Worm (Caenorhabditis elegans): ENCODE data around the gene T01C8.2.
A peak's percentile ranks its signal among the peaks of the same experiment; 100 is the strongest.

DNA sequence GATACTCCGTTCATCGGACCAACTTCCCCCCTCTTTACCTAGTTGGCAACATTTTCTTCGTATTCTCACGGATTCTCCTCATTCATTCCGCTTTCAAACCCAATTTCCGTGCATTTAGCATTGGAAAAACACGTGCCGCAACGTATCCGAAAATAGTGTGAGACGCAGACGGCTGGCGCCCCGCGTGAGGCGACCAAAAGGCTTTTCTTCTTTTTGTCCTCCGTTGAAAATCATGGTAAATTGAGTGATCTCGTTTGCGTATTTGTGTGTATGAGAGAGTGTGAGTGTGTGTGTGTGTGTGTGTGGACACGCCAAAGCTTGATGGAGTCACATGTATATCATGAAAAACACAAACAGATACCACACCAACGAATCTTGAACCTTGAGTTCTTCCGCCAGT, 10.6 kb downstream of the T01C8.2 start:
- peak; percentile 66 for TF ChIP-seq sdc-2 (tag; optimal IDR thresholded peaks at IDR 0.05)
- TF ChIP-seq zip-5 (tag; optimal IDR thresholded peaks at IDR 0.05): no peak
- no peak for TF ChIP-seq ama-1 (optimal IDR thresholded peaks at IDR 0.05)
- TF ChIP-seq C38D4.7 (GFP tag; optimal IDR thresholded peaks at IDR 0.05): no peak
- TF ChIP-seq unc-3 (GFP tag; conservative IDR thresholded peaks at IDR 0.05): no peak
- no peak for TF ChIP-seq unc-3 (tag; optimal IDR thresholded peaks at IDR 0.05)
- TF ChIP-seq nfya-1 (tag; optimal IDR thresholded peaks at IDR 0.05): peak; percentile 45

All from whole organism, late embryonic.